Fruit fly (Drosophila melanogaster) whole organism, embryonic: Measurements from ENCODE around the gene Secp43.

Experiments
- Aef1 ChIP-seq: fragments of 200-800 bp; sonication (Bioruptor generic); IDR thresholded peaks from 3 replicates; pipeline ENCODE4 v1.3.6; 2022; ENCODE audit warnings: missing biosample characterization, missing genetic modification characterization
- Antp ChIP-seq: fragments of 200-800 bp; sonication (Bioruptor generic); optimal IDR thresholded peaks from 3 replicates; lab custom pipeline; 2016; ENCODE audit warnings: missing biosample characterization, missing genetic modification characterization
- Atf6 ChIP-seq: fragments of 200-800 bp; sonication (Bioruptor generic); IDR thresholded peaks from 2 replicates; pipeline ENCODE4 v1.3.6; 2022; ENCODE audit warnings: missing biosample characterization, missing genetic modification characterization
- CG10209 ChIP-seq: fragments of 200-800 bp; sonication (Bioruptor generic); optimal IDR thresholded peaks from 3 replicates; lab custom pipeline; 2017; ENCODE audit warnings: missing biosample characterization, mild to moderate bottlenecking, missing genetic modification characterization, missing genetic modification reagents
- CG11085 ChIP-seq: fragments of 200-800 bp; sonication (Bioruptor generic); IDR thresholded peaks from 2 replicates; pipeline ENCODE4 v1.3.6; 2022; ENCODE audit warnings: missing biosample characterization, missing genetic modification characterization
- CG12071 ChIP-seq: fragments of 200-800 bp; sonication (Bioruptor generic); optimal IDR thresholded peaks from 3 replicates; lab custom pipeline; 2018; ENCODE audit warnings: missing biosample characterization, mild to moderate bottlenecking, missing genetic modification characterization
- CG14050 ChIP-seq: fragments of 200-800 bp; sonication (Bioruptor generic); IDR thresholded peaks from 3 replicates; pipeline ENCODE4 v1.3.6; 2022; ENCODE audit warnings: missing biosample characterization, missing genetic modification characterization
- CG14441 ChIP-seq: fragments of 200-800 bp; sonication (Bioruptor generic); IDR thresholded peaks from 2 replicates; pipeline ENCODE4 v1.3.6; 2022; ENCODE audit warnings: missing biosample characterization, missing genetic modification characterization
- CG15269 ChIP-seq: fragments of 200-800 bp; sonication (Bioruptor generic); optimal IDR thresholded peaks from 2 replicates; lab custom pipeline; 2018; ENCODE audit warnings: missing biosample characterization, mild to moderate bottlenecking, missing genetic modification characterization, moderate library complexity
- CG1529 ChIP-seq: fragments of 200-800 bp; sonication (Bioruptor generic); optimal IDR thresholded peaks from 3 replicates; lab custom pipeline; 2018; ENCODE audit warnings: missing biosample characterization, missing genetic modification characterization
- CG17361 ChIP-seq: fragments of 200-800 bp; sonication (Bioruptor generic); IDR thresholded peaks from 3 replicates; pipeline ENCODE4 v1.3.6; 2022; ENCODE audit warnings: missing biosample characterization, missing genetic modification characterization
- CG32532 ChIP-seq: fragments of 200-800 bp; sonication (Bioruptor generic); IDR thresholded peaks from 2 replicates; pipeline ENCODE4 v1.3.6; 2022; ENCODE audit warnings: missing biosample characterization, missing genetic modification characterization
- CG3281 ChIP-seq: fragments of 200-800 bp; sonication (Bioruptor generic); optimal IDR thresholded peaks from 3 replicates; lab custom pipeline; 2017; ENCODE audit warnings: missing biosample characterization, mild to moderate bottlenecking, missing genetic modification characterization
- CG34376 ChIP-seq: fragments of 200-800 bp; sonication (Bioruptor generic); optimal IDR thresholded peaks from 2 replicates; lab custom pipeline; 2018; ENCODE audit warnings: missing biosample characterization, mild to moderate bottlenecking, missing genetic modification characterization
- CG4424 ChIP-seq: fragments of 200-800 bp; sonication (Bioruptor generic); optimal IDR thresholded peaks from 3 replicates; lab custom pipeline; 2016; ENCODE audit warnings: missing biosample characterization, missing genetic modification characterization
- CG4854 ChIP-seq: fragments of 200-800 bp; sonication (Bioruptor generic); optimal IDR thresholded peaks from 2 replicates; lab custom pipeline; 2016; ENCODE audit warnings: missing biosample characterization, missing genetic modification characterization, inconsistent platforms
- CG6175 ChIP-seq: fragments of 200-800 bp; sonication (Bioruptor generic); IDR thresholded peaks from 3 replicates; pipeline ENCODE4 v1.3.6; 2022; ENCODE audit warnings: missing biosample characterization, missing genetic modification characterization
- CG7745 ChIP-seq: fragments of 200-800 bp; sonication (Bioruptor generic); optimal IDR thresholded peaks from 2 replicates; lab custom pipeline; 2018; ENCODE audit warnings: missing biosample characterization, mild to moderate bottlenecking, missing genetic modification characterization, moderate library complexity
- CG8281 ChIP-seq: fragments of 200-800 bp; sonication (Bioruptor generic); optimal IDR thresholded peaks from 2 replicates; lab custom pipeline; 2018; ENCODE audit warnings: missing biosample characterization, mild to moderate bottlenecking, missing genetic modification characterization, moderate library complexity
- CG9437 ChIP-seq: fragments of 200-800 bp; sonication (Bioruptor generic); optimal IDR thresholded peaks from 2 replicates; lab custom pipeline; 2018; ENCODE audit warnings: missing biosample characterization, mild to moderate bottlenecking, missing genetic modification characterization
- CG9727 ChIP-seq: fragments of 200-800 bp; sonication (Bioruptor generic); optimal IDR thresholded peaks from 3 replicates; lab custom pipeline; 2017; ENCODE audit warnings: missing biosample characterization, mild to moderate bottlenecking, missing genetic modification characterization
- Dip2 ChIP-seq: fragments of 200-800 bp; sonication (Bioruptor generic); IDR thresholded peaks from 2 replicates; pipeline ENCODE4 v1.3.6; 2022; ENCODE audit warnings: missing biosample characterization, missing genetic modification characterization
- Dp ChIP-seq: fragments of 200-800 bp; sonication (Bioruptor generic); optimal IDR thresholded peaks from 2 replicates; lab custom pipeline; 2018; ENCODE audit warnings: missing biosample characterization, mild to moderate bottlenecking, missing genetic modification characterization, moderate library complexity
- E2f1 ChIP-seq: fragments of 200-800 bp; sonication (Bioruptor generic); IDR thresholded peaks from 2 replicates; pipeline ENCODE4 v1.3.6; 2022; ENCODE audit warnings: missing biosample characterization, missing genetic modification characterization
- Fer3 ChIP-seq: fragments of 200-800 bp; sonication (Bioruptor generic); optimal IDR thresholded peaks from 2 replicates; lab custom pipeline; 2018; ENCODE audit warnings: missing biosample characterization, mild to moderate bottlenecking, missing genetic modification characterization, moderate library complexity
- HLHmδ ChIP-seq: fragments of 200-800 bp; sonication (Bioruptor generic); optimal IDR thresholded peaks from 2 replicates; lab custom pipeline; 2018; ENCODE audit warnings: missing biosample characterization, mild to moderate bottlenecking, missing genetic modification characterization, moderate library complexity
- Hand ChIP-seq: fragments of 200-800 bp; sonication (Bioruptor generic); optimal IDR thresholded peaks from 2 replicates; lab custom pipeline; 2017; ENCODE audit warnings: mild to moderate bottlenecking, missing biosample characterization, missing genetic modification reagents, missing genetic modification characterization
- Lhr ChIP-seq: fragments of 200-800 bp; sonication (Bioruptor generic); optimal IDR thresholded peaks from 3 replicates; lab custom pipeline; 2017; ENCODE audit warnings: mild to moderate bottlenecking, missing biosample characterization, missing genetic modification reagents, missing genetic modification characterization
- MBD-R2 ChIP-seq: fragments of 200-800 bp; sonication (Bioruptor generic); IDR thresholded peaks from 2 replicates; pipeline ENCODE4 v1.3.6; 2022; ENCODE audit warnings: missing biosample characterization, missing genetic modification characterization
- Mrtf ChIP-seq: fragments of 200-800 bp; sonication (Bioruptor generic); IDR thresholded peaks from 3 replicates; pipeline ENCODE4 v1.3.6; 2022; ENCODE audit warnings: missing biosample characterization, missing genetic modification characterization
- Opbp ChIP-seq: fragments of 200-800 bp; sonication (Bioruptor generic); IDR thresholded peaks from 3 replicates; pipeline ENCODE4 v1.3.6; 2022; ENCODE audit warnings: missing biosample characterization, missing genetic modification characterization; ENCODE audit not compliant: partially characterized antibody
- Sry-β ChIP-seq: fragments of 200-800 bp; sonication (Bioruptor generic); optimal IDR thresholded peaks from 2 replicates; lab custom pipeline; 2018; ENCODE audit warnings: missing biosample characterization, mild to moderate bottlenecking, missing genetic modification characterization, moderate library complexity
- Vsx1 ChIP-seq: fragments of 200-800 bp; sonication (Bioruptor generic); optimal IDR thresholded peaks from 2 replicates; lab custom pipeline; 2017; ENCODE audit warnings: missing biosample characterization, mild to moderate bottlenecking, missing genetic modification characterization, missing genetic modification reagents
- Xbp1 ChIP-seq: fragments of 200-800 bp; sonication (Bioruptor generic); optimal IDR thresholded peaks from 3 replicates; lab custom pipeline; 2016; ENCODE audit warnings: missing biosample characterization, mild to moderate bottlenecking, missing genetic modification characterization
- abd-A ChIP-seq: fragments of 200-800 bp; sonication (Bioruptor generic); optimal IDR thresholded peaks from 3 replicates; lab custom pipeline; 2019; ENCODE audit warnings: missing biosample characterization, mild to moderate bottlenecking, missing genetic modification characterization, moderate library complexity
- ase ChIP-seq: fragments of 200-800 bp; sonication (Bioruptor generic); IDR thresholded peaks from 3 replicates; pipeline ENCODE4 v1.3.6; 2022; ENCODE audit warnings: missing biosample characterization, missing genetic modification characterization
- bcd ChIP-seq: fragments of 200-800 bp; sonication (Bioruptor generic); optimal IDR thresholded peaks from 2 replicates; lab custom pipeline; 2017; ENCODE audit warnings: missing biosample characterization, mild to moderate bottlenecking, missing genetic modification characterization
- gfzf ChIP-seq: fragments of 200-800 bp; sonication (Bioruptor generic); optimal IDR thresholded peaks from 2 replicates; lab custom pipeline; 2016; ENCODE audit warnings: missing biosample characterization, mild to moderate bottlenecking, missing genetic modification characterization, moderate library complexity
- jumu ChIP-seq: fragments of 200-800 bp; sonication (Bioruptor generic); optimal IDR thresholded peaks from 3 replicates; lab custom pipeline; 2016; ENCODE audit warnings: missing biosample characterization, missing genetic modification characterization
- lov ChIP-seq, 2 experiments: fragments of 200-800 bp in 1 of 2; fragments of >200 bp in 1 of 2; sonication (Bioruptor generic) in 1 of 2; IDR thresholded peaks in 1 of 2; optimal IDR thresholded peaks in 1 of 2; 2 replicates in 1 of 2; 3 replicates in 1 of 2; pipeline versions ENCODE4 v1.3.6 to Lab custom; 2017 to 2022; ENCODE audit warnings: missing biosample characterization in 1 of 2, missing genetic modification characterization in 1 of 2
- nmo ChIP-seq: fragments of 200-800 bp; sonication (Bioruptor generic); optimal IDR thresholded peaks from 2 replicates; lab custom pipeline; 2018; ENCODE audit warnings: missing biosample characterization, mild to moderate bottlenecking, missing genetic modification characterization, moderate library complexity
- pan ChIP-seq, 4 experiments: fragments of >200 bp in 3 of 4; fragments of 200-800 bp in 1 of 4; sonication (Bioruptor generic) in 1 of 4; optimal IDR thresholded peaks in 3 of 4; IDR thresholded peaks in 1 of 4; 2 replicates each; pipeline versions ENCODE4 v1.3.6 to Lab custom; 2017 to 2022; ENCODE audit warnings: missing biosample characterization in 2 of 4, missing genetic modification characterization in 2 of 4, mixed read lengths in 1 of 4
- phol ChIP-seq: fragments of 200-800 bp; sonication (Bioruptor generic); optimal IDR thresholded peaks from 3 replicates; lab custom pipeline; 2018; ENCODE audit warnings: missing biosample characterization, mild to moderate bottlenecking, missing genetic modification characterization, moderate library complexity
- pnt ChIP-seq: fragments of 200-800 bp; sonication (Bioruptor generic); optimal IDR thresholded peaks from 3 replicates; lab custom pipeline; 2016; ENCODE audit warnings: missing biosample characterization, missing genetic modification characterization
- pzg ChIP-seq: fragments of 200-800 bp; sonication (Bioruptor generic); optimal IDR thresholded peaks from 3 replicates; lab custom pipeline; 2018; ENCODE audit warnings: missing biosample characterization, mild to moderate bottlenecking, missing genetic modification characterization, moderate library complexity
- ranshi ChIP-seq: fragments of 200-800 bp; sonication (Bioruptor generic); IDR thresholded peaks from 2 replicates; pipeline ENCODE4 v1.3.6; 2022; ENCODE audit warnings: missing biosample characterization, missing genetic modification characterization
- seq ChIP-seq: fragments of 200-800 bp; sonication (Bioruptor generic); IDR thresholded peaks from 2 replicates; pipeline ENCODE4 v1.3.6; 2022; ENCODE audit warnings: missing biosample characterization, missing genetic modification characterization
- sug ChIP-seq: fragments of 200-800 bp; optimal IDR thresholded peaks from 2 replicates; lab custom pipeline; 2019; ENCODE audit warnings: missing biosample characterization, mild to moderate bottlenecking, missing genetic modification characterization, moderate library complexity
- trem ChIP-seq: fragments of 200-800 bp; optimal IDR thresholded peaks from 3 replicates; lab custom pipeline; 2019; ENCODE audit warnings: missing biosample characterization, mild to moderate bottlenecking, missing genetic modification characterization, moderate library complexity
- zf30C ChIP-seq: fragments of 200-800 bp; sonication (Bioruptor generic); optimal IDR thresholded peaks from 3 replicates; lab custom pipeline; 2018; ENCODE audit warnings: missing biosample characterization, mild to moderate bottlenecking, missing genetic modification characterization

The Secp43 gene

dm6 chr2L:4459543-4459942 lies 5.3 kb upstream of the Secp43 start, which contains the start of the genes mRpL27 and CG15435 (continued):
- TF ChIP-seq Sry-β: peak; percentile 95
- no peak for TF ChIP-seq Antp (GFP tag; lab: Kevin White, UChicago)
- no peak for TF ChIP-seq CG14050 (GFP tag; lab: Robert Waterston, UW)
- TF ChIP-seq Dip2 (GFP tag; lab: Robert Waterston, UW): no peak
- no peak for TF ChIP-seq ase (GFP tag; lab: Robert Waterston, UW)
- peak; percentile 44 for TF ChIP-seq Fer3
- TF ChIP-seq sug (tag; lab: Kevin White, UChicago): peak; percentile 60
- TF ChIP-seq abd-A (tag; lab: Kevin White, UChicago): no peak
- TF ChIP-seq CG8281: no peak
- no peak for TF ChIP-seq seq (GFP tag; lab: Robert Waterston, UW)
- TF ChIP-seq Atf6: no peak
- TF ChIP-seq CG34376 (GFP tag; lab: Kevin White, UChicago): peak; percentile 31
- TF ChIP-seq CG9727 (GFP tag; lab: Kevin White, UChicago): peak; percentile 15
- no peak for TF ChIP-seq lov (optimal IDR thresholded peaks at IDR 0.05; lab: Kevin White, UChicago)
- TF ChIP-seq lov (GFP tag; IDR thresholded peaks at IDR 0.05; lab: Robert Waterston, UW): no peak
- TF ChIP-seq jumu (GFP tag; lab: Kevin White, UChicago): no peak
- no peak for TF ChIP-seq CG12071 (GFP tag; lab: Kevin White, UChicago)
- TF ChIP-seq Lhr: no peak
- peak; percentile 13 for TF ChIP-seq Dp (GFP tag; lab: Kevin White, UChicago)
- TF ChIP-seq pzg (GFP tag; lab: Kevin White, UChicago): peak; percentile 75
- no peak for TF ChIP-seq pan (optimal IDR thresholded peaks at IDR 0.05; lab: Kevin White, UChicago)
- TF ChIP-seq pan (GFP tag; optimal IDR thresholded peaks at IDR 0.05 in 1 of 2, IDR thresholded peaks at IDR 0.05 in 1 of 2): peak in 1 of 2 experiments; percentile 20
- no peak for TF ChIP-seq CG4424 (GFP tag; lab: Kevin White, UChicago)
- TF ChIP-seq CG4854: peak; percentile 88
- no peak for TF ChIP-seq HLHmδ (GFP tag; lab: Kevin White, UChicago)
- peak; percentile 56 for TF ChIP-seq phol (tag; lab: Kevin White, UChicago)
- peak; percentile 71 for TF ChIP-seq MBD-R2 (GFP tag; lab: Robert Waterston, UW)
- TF ChIP-seq CG1529 (GFP tag; lab: Kevin White, UChicago): no peak
- TF ChIP-seq CG7745 (tag; lab: Kevin White, UChicago): no peak
- peak; percentile 50 for TF ChIP-seq CG3281
- TF ChIP-seq Mrtf: no peak
- no peak for TF ChIP-seq Vsx1 (GFP tag; lab: Kevin White, UChicago)
- peak; percentile 59; the same call in 1 of the 3 replicates for TF ChIP-seq CG17361 (GFP tag; lab: Robert Waterston, UW)
- no peak for TF ChIP-seq ranshi (GFP tag; lab: Robert Waterston, UW)
- TF ChIP-seq CG32532: peak; percentile 49
- TF ChIP-seq E2f1 (GFP tag; lab: Robert Waterston, UW): no peak
- TF ChIP-seq CG14441 (GFP tag; lab: Robert Waterston, UW): no peak
- TF ChIP-seq CG15269 (tag; lab: Kevin White, UChicago): peak; percentile 49
- TF ChIP-seq gfzf: no peak
- no peak for TF ChIP-seq pnt
- no peak for TF ChIP-seq CG11085 (GFP tag; lab: Robert Waterston, UW)
- TF ChIP-seq bcd (GFP tag; lab: Kevin White, UChicago): peak; percentile 58
- peak; percentile 26 for TF ChIP-seq Xbp1 (GFP tag; lab: Kevin White, UChicago)
- TF ChIP-seq zf30C (GFP tag; lab: Kevin White, UChicago): no peak
- peak; percentile 75 for TF ChIP-seq trem (tag; lab: Kevin White, UChicago)
- TF ChIP-seq Hand: no peak
- no peak for TF ChIP-seq Aef1 (GFP tag; lab: Robert Waterston, UW)
- no peak for TF ChIP-seq CG6175 (GFP tag; lab: Robert Waterston, UW)
- TF ChIP-seq CG10209: peak; percentile 7
- no peak for TF ChIP-seq CG9437 (GFP tag; lab: Kevin White, UChicago)
- TF ChIP-seq nmo (GFP tag; lab: Kevin White, UChicago): peak; percentile 78
- 0 out of 3 replicates have a peak, but pooled peaks have one; percentile 15 for TF ChIP-seq Opbp (GFP tag; lab: Robert Waterston, UW)
